Worm (Caenorhabditis elegans): ENCODE data around the gene F36H5.9.
A peak's percentile ranks its signal among the peaks of the same experiment; 100 is the strongest.

ce11 chrII:1728253-1728652 lies 24.6 kb downstream of the F36H5.9 start, which contains the start of gene btb-9:
- no peak for TF ChIP-seq lir-3 (tag; optimal IDR thresholded peaks at IDR 0.05)
- no peak for TF ChIP-seq ama-1 (optimal IDR thresholded peaks at IDR 0.05)
- no peak for TF ChIP-seq madf-5 (GFP tag; IDR thresholded peaks at IDR 0.05)
- TF ChIP-seq pqm-1 (tag; optimal IDR thresholded peaks at IDR 0.05), result peak; percentile 96
- no peak for TF ChIP-seq lsy-2 (tag; optimal IDR thresholded peaks at IDR 0.05)
- TF ChIP-seq Y75B8A.6 (GFP tag; IDR thresholded peaks at IDR 0.05), result no peak
- no peak for TF ChIP-seq unc-62 (GFP tag; optimal IDR thresholded peaks at IDR 0.05 in 1 of 2)
- TF ChIP-seq unc-62 (tag; optimal IDR thresholded peaks at IDR 0.05), result no peak
- no peak for TF ChIP-seq tag-97 (GFP tag; IDR thresholded peaks at IDR 0.05)
- no peak for TF ChIP-seq zag-1 (tag; optimal IDR thresholded peaks at IDR 0.05)
